Fruit fly (Drosophila melanogaster): ENCODE results near the gene CG42505.

CG42505 gene

DNA sequence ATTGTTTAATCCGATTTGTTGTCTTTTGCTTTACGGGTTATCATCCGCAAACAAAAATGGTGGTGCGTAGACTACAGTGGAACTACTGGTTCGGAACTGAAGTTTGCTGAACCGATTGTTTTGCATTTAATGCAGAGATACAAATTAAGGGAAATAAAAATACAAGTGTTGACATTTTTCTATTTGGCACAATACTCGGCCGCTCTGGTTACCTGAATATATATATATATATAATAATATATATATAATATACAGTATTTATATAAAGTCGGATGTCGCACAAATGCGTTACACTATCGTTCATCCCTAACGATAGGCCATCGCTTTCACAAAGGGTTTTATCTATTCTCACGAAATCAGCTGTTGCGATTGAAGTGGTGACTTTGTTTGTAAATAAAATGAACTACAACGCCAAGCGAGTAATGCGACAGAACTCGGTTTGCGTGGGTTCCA is 14.7 kb downstream of the CG42505 start, which contains the start of the genes DCAF12 and Spt3 (continued):
- TF ChIP-seq CG34224 (GFP tag; IDR thresholded peaks at IDR 0.05; ENCODE audit: partially characterized antibody): peak; percentile 76
- TF ChIP-seq CG1233 (GFP tag; optimal IDR thresholded peaks at IDR 0.05): peak; percentile 48
- TF ChIP-seq Hr3 (GFP tag; optimal IDR thresholded peaks at IDR 0.05): peak; percentile 75
- peak; percentile 81 for TF ChIP-seq CG2712 (tag; optimal IDR thresholded peaks at IDR 0.05)
- TF ChIP-seq CG2202 (tag; optimal IDR thresholded peaks at IDR 0.05): peak; percentile 5
- TF ChIP-seq dm (GFP tag; optimal IDR thresholded peaks at IDR 0.05): no peak
- peak; percentile 13 for TF ChIP-seq az2 (GFP tag; optimal IDR thresholded peaks at IDR 0.05)
- TF ChIP-seq E2f2 (GFP tag; IDR thresholded peaks at IDR 0.05): no peak
- no peak for TF ChIP-seq D (optimal IDR thresholded peaks at IDR 0.05)
- peak; percentile 38 for TF ChIP-seq D (GFP tag; optimal IDR thresholded peaks at IDR 0.05)
- TF ChIP-seq Sry-β (GFP tag; optimal IDR thresholded peaks at IDR 0.05): peak; percentile 76
- peak; percentile 7 for TF ChIP-seq slou (GFP tag; optimal IDR thresholded peaks at IDR 0.05)
- no peak for TF ChIP-seq CG4820 (GFP tag; optimal IDR thresholded peaks at IDR 0.05)
- peak; percentile 28 for TF ChIP-seq Spps (tag; optimal IDR thresholded peaks at IDR 0.05)
- TF ChIP-seq ssp (GFP tag; IDR thresholded peaks at IDR 0.05): peak; percentile 47
- peak; percentile 19; the same call in 1 of the 2 replicates for TF ChIP-seq HLH3B (GFP tag; IDR thresholded peaks at IDR 0.05)
- TF ChIP-seq Hand (GFP tag; optimal IDR thresholded peaks at IDR 0.05): no peak
- peak; percentile 97 for TF ChIP-seq row (GFP tag; IDR thresholded peaks at IDR 0.05)
- TF ChIP-seq CG16815 (GFP tag; optimal IDR thresholded peaks at IDR 0.05): peak; percentile 12
- TF ChIP-seq CG13894 (tag; optimal IDR thresholded peaks at IDR 0.05): no peak
- TF ChIP-seq fd96Cb (tag; optimal IDR thresholded peaks at IDR 0.05): peak; percentile 37
- no peak for TF ChIP-seq CG17359 (tag; optimal IDR thresholded peaks at IDR 0.05)
- TF ChIP-seq twi (tag; optimal IDR thresholded peaks at IDR 0.05): peak; percentile 69
- TF ChIP-seq Abd-B (GFP tag; optimal IDR thresholded peaks at IDR 0.05): peak; percentile 87
- TF ChIP-seq CG3995 (GFP tag; optimal IDR thresholded peaks at IDR 0.05): peak; percentile 27
- peak; percentile 58 for TF ChIP-seq sisA (GFP tag; IDR thresholded peaks at IDR 0.05)
- TF ChIP-seq Rfx (GFP tag; IDR thresholded peaks at IDR 0.05): peak; percentile 77
- peak; percentile 10 for TF ChIP-seq D19B (GFP tag; optimal IDR thresholded peaks at IDR 0.05)
- no peak for TF ChIP-seq Hsf (GFP tag; optimal IDR thresholded peaks at IDR 0.05)
- TF ChIP-seq CG13424 (tag; optimal IDR thresholded peaks at IDR 0.05): peak; percentile 72
- TF ChIP-seq Dip2 (GFP tag; IDR thresholded peaks at IDR 0.05): no peak
- peak; percentile 58 for TF ChIP-seq kay (GFP tag; optimal IDR thresholded peaks at IDR 0.05)
- TF ChIP-seq CG9215 (GFP tag; IDR thresholded peaks at IDR 0.05): peak; percentile 69
- peak; percentile 93 for TF ChIP-seq HLH4C (GFP tag; IDR thresholded peaks at IDR 0.05; ENCODE audit: partially characterized antibody)
- TF ChIP-seq btn (GFP tag; optimal IDR thresholded peaks at IDR 0.05): no peak
- TF ChIP-seq chif (GFP tag; optimal IDR thresholded peaks at IDR 0.05): no peak
- TF ChIP-seq tin (GFP tag; optimal IDR thresholded peaks at IDR 0.05): peak; percentile 12
- no peak for TF ChIP-seq unpg (GFP tag; optimal IDR thresholded peaks at IDR 0.05)
- TF ChIP-seq ara (GFP tag; IDR thresholded peaks at IDR 0.05): no peak
- no peak for TF ChIP-seq Hmx (GFP tag; optimal IDR thresholded peaks at IDR 0.05)
- TF ChIP-seq Elba2 (GFP tag; optimal IDR thresholded peaks at IDR 0.05): no peak
- no peak for TF ChIP-seq gce (GFP tag; IDR thresholded peaks at IDR 0.05)
- peak; percentile 5 for TF ChIP-seq YL-1 (GFP tag; optimal IDR thresholded peaks at IDR 0.05)
- peak; percentile 61; the same call in 2 of the 3 replicates for TF ChIP-seq tgo (GFP tag; IDR thresholded peaks at IDR 0.05)
- TF ChIP-seq CG6272 (GFP tag; IDR thresholded peaks at IDR 0.05): peak; percentile 72
- TF ChIP-seq CG10147 (GFP tag; optimal IDR thresholded peaks at IDR 0.05): peak; percentile 64
- peak; percentile 80 for TF ChIP-seq BEAF-32 (GFP tag; optimal IDR thresholded peaks at IDR 0.05)
- TF ChIP-seq Fer3 (tag; optimal IDR thresholded peaks at IDR 0.05): no peak
- TF ChIP-seq Sox100B (GFP tag; optimal IDR thresholded peaks at IDR 0.05): no peak
- TF ChIP-seq ind (GFP tag; optimal IDR thresholded peaks at IDR 0.05): peak; percentile 53
- TF ChIP-seq repo (GFP tag; optimal IDR thresholded peaks at IDR 0.05): no peak
- TF ChIP-seq slp2 (GFP tag; optimal IDR thresholded peaks at IDR 0.05): peak; percentile 15

All from whole organism, embryonic.